Fruit fly (Drosophila melanogaster) whole organism, embryonic: ENCODE data around the gene CG33107.
A peak's percentile ranks its signal among the peaks of the same experiment; 100 is the strongest.

ENCODE experiments used
- CG10462 ChIP-seq: fragments of 200-800 bp; sonication (Bioruptor generic); optimal IDR thresholded peaks from 2 replicates; lab custom pipeline; 2016; ENCODE audit warnings: missing biosample characterization, missing genetic modification characterization
- CG10979 ChIP-seq: fragments of 200-800 bp; sonication (Bioruptor generic); optimal IDR thresholded peaks from 2 replicates; lab custom pipeline; 2018; ENCODE audit warnings: missing biosample characterization, mild to moderate bottlenecking, missing genetic modification characterization, moderate library complexity
- CG13894 ChIP-seq: fragments of 200-800 bp; sonication (Bioruptor generic); optimal IDR thresholded peaks from 3 replicates; lab custom pipeline; 2018; ENCODE audit warnings: missing biosample characterization, mild to moderate bottlenecking, missing genetic modification characterization, moderate library complexity
- CG14710 ChIP-seq: fragments of 200-800 bp; sonication (Bioruptor generic); optimal IDR thresholded peaks from 3 replicates; lab custom pipeline; 2019; ENCODE audit warnings: missing biosample characterization, mild to moderate bottlenecking, missing genetic modification characterization, moderate library complexity
- CG1602 ChIP-seq: fragments of 200-800 bp; sonication (Bioruptor generic); optimal IDR thresholded peaks from 3 replicates; lab custom pipeline; 2016; ENCODE audit warnings: missing biosample characterization, missing genetic modification characterization
- CG17568 ChIP-seq: fragments of 200-800 bp; sonication (Bioruptor generic); optimal IDR thresholded peaks from 2 replicates; lab custom pipeline; 2018; ENCODE audit warnings: missing biosample characterization, mild to moderate bottlenecking, missing genetic modification characterization, moderate library complexity
- CG18011 ChIP-seq: fragments of 200-800 bp; sonication (Bioruptor generic); optimal IDR thresholded peaks from 2 replicates; lab custom pipeline; 2017; ENCODE audit warnings: missing biosample characterization, missing genetic modification characterization, mild to moderate bottlenecking, moderate library complexity, missing genotype
- CG2712 ChIP-seq: fragments of 200-800 bp; optimal IDR thresholded peaks from 3 replicates; lab custom pipeline; 2019; ENCODE audit warnings: missing biosample characterization, mild to moderate bottlenecking, missing genetic modification characterization, moderate library complexity
- CG3163 ChIP-seq: fragments of 200-800 bp; sonication (Bioruptor generic); optimal IDR thresholded peaks from 3 replicates; lab custom pipeline; 2016; ENCODE audit warnings: missing biosample characterization, missing genetic modification characterization
- CG42726 ChIP-seq: fragments of 200-800 bp; sonication (Bioruptor generic); IDR thresholded peaks from 2 replicates; pipeline ENCODE4 v1.3.6; 2022; ENCODE audit warnings: missing biosample characterization, missing genetic modification characterization; ENCODE audit not compliant: partially characterized antibody
- CG7963 ChIP-seq: fragments of 200-800 bp; sonication (Bioruptor generic); IDR thresholded peaks from 3 replicates; pipeline ENCODE4 v1.3.6; 2022; ENCODE audit warnings: missing biosample characterization, missing genetic modification characterization; ENCODE audit not compliant: partially characterized antibody
- CG8089 ChIP-seq: fragments of 200-800 bp; sonication (Bioruptor generic); optimal IDR thresholded peaks from 3 replicates; lab custom pipeline; 2016; ENCODE audit warnings: missing biosample characterization, missing genetic modification characterization
- CG8388 ChIP-seq: fragments of 200-800 bp; sonication (Bioruptor generic); optimal IDR thresholded peaks from 2 replicates; lab custom pipeline; 2019; ENCODE audit warnings: missing biosample characterization, mild to moderate bottlenecking, missing genetic modification characterization, moderate library complexity
- CoRest ChIP-seq: fragments of 200-800 bp; sonication (Bioruptor generic); optimal IDR thresholded peaks from 3 replicates; lab custom pipeline; 2018; ENCODE audit warnings: missing biosample characterization, mild to moderate bottlenecking, missing genetic modification characterization, moderate library complexity
- Dad ChIP-seq: fragments of 200-800 bp; sonication (Bioruptor generic); optimal IDR thresholded peaks from 3 replicates; lab custom pipeline; 2016; ENCODE audit warnings: missing biosample characterization, missing genetic modification characterization
- Dek ChIP-seq: fragments of 200-800 bp; sonication (Bioruptor generic); optimal IDR thresholded peaks from 3 replicates; lab custom pipeline; 2019; ENCODE audit warnings: missing biosample characterization, mild to moderate bottlenecking, missing genetic modification characterization, moderate library complexity
- Dfd ChIP-seq, 2 experiments: fragments of >200 bp; optimal IDR thresholded peaks; 2 replicates each; lab custom pipeline; 2017; ENCODE audit warnings: missing biosample characterization in 2 of 2, missing genetic modification characterization in 2 of 2
- Dip3 ChIP-seq: fragments of 200-800 bp; sonication (Bioruptor generic); optimal IDR thresholded peaks from 3 replicates; lab custom pipeline; 2016; ENCODE audit warnings: missing biosample characterization, missing genetic modification characterization
- Dll ChIP-seq: fragments of 200-800 bp; sonication (Bioruptor generic); IDR thresholded peaks from 4 replicates; pipeline ENCODE4 v1.3.6; 2022; ENCODE audit warnings: missing biosample characterization, missing genetic modification characterization; ENCODE audit not compliant: partially characterized antibody
- Elba2 ChIP-seq: fragments of 200-800 bp; sonication (Bioruptor generic); optimal IDR thresholded peaks from 3 replicates; lab custom pipeline; 2016; ENCODE audit warnings: missing biosample characterization, missing genetic modification characterization
- Ets97D ChIP-seq: fragments of 200-800 bp; sonication (Bioruptor generic); optimal IDR thresholded peaks from 3 replicates; lab custom pipeline; 2016; ENCODE audit warnings: missing biosample characterization, missing genetic modification characterization
- Gsc ChIP-seq: fragments of 200-800 bp; sonication (Bioruptor generic); IDR thresholded peaks from 2 replicates; pipeline ENCODE4 v1.3.6; 2022; ENCODE audit warnings: missing biosample characterization, missing genetic modification characterization
- H2.0 ChIP-seq: fragments of 200-800 bp; sonication (Bioruptor generic); IDR thresholded peaks from 2 replicates; pipeline ENCODE4 v1.3.6; 2022; ENCODE audit warnings: missing biosample characterization, missing genetic modification characterization
- HLHmδ ChIP-seq: fragments of 200-800 bp; sonication (Bioruptor generic); optimal IDR thresholded peaks from 2 replicates; lab custom pipeline; 2018; ENCODE audit warnings: missing biosample characterization, mild to moderate bottlenecking, missing genetic modification characterization, moderate library complexity
- Hand ChIP-seq: fragments of 200-800 bp; sonication (Bioruptor generic); optimal IDR thresholded peaks from 2 replicates; lab custom pipeline; 2017; ENCODE audit warnings: mild to moderate bottlenecking, missing biosample characterization, missing genetic modification reagents, missing genetic modification characterization
- Hr3 ChIP-seq: fragments of 200-800 bp; sonication (Bioruptor generic); optimal IDR thresholded peaks from 3 replicates; lab custom pipeline; 2016; ENCODE audit warnings: missing biosample characterization, missing genetic modification characterization
- Hr39 ChIP-seq: fragments of >200 bp; optimal IDR thresholded peaks from 2 replicates; lab custom pipeline; 2017
- Hr51 ChIP-seq, 2 experiments: fragments of 200-800 bp; sonication (Bioruptor generic); optimal IDR thresholded peaks; 2 replicates in 1 of 2; 3 replicates in 1 of 2; lab custom pipeline; 2016 to 2018; ENCODE audit warnings: missing biosample characterization in 2 of 2, missing genetic modification characterization in 2 of 2, mild to moderate bottlenecking in 1 of 2, moderate library complexity in 1 of 2
- Hsf ChIP-seq: fragments of 200-800 bp; sonication (Bioruptor generic); optimal IDR thresholded peaks from 3 replicates; lab custom pipeline; 2016; ENCODE audit warnings: missing biosample characterization, missing genetic modification characterization
- Med ChIP-seq: fragments of 200-800 bp; sonication (Bioruptor generic); peaks from one replicate; lab custom pipeline; 2016; ENCODE audit warnings: missing biosample characterization, missing genetic modification characterization, mild to moderate bottlenecking, inconsistent platforms, moderate library complexity
- Myb ChIP-seq: fragments of 200-800 bp; sonication (Bioruptor generic); optimal IDR thresholded peaks from 2 replicates; lab custom pipeline; 2016; ENCODE audit warnings: missing biosample characterization, missing genetic modification characterization
- NfI ChIP-seq: fragments of 200-800 bp; sonication (Bioruptor generic); optimal IDR thresholded peaks from 3 replicates; lab custom pipeline; 2018; ENCODE audit warnings: missing biosample characterization, mild to moderate bottlenecking, missing genetic modification characterization, moderate library complexity
- Ssrp ChIP-seq: fragments of 200-800 bp; sonication (Bioruptor generic); optimal IDR thresholded peaks from 2 replicates; lab custom pipeline; 2018; ENCODE audit warnings: missing biosample characterization, mild to moderate bottlenecking, missing genetic modification characterization, moderate library complexity
- Vsx1 ChIP-seq: fragments of 200-800 bp; sonication (Bioruptor generic); optimal IDR thresholded peaks from 2 replicates; lab custom pipeline; 2017; ENCODE audit warnings: missing biosample characterization, mild to moderate bottlenecking, missing genetic modification characterization, missing genetic modification reagents
- al ChIP-seq: fragments of 200-800 bp; sonication (Bioruptor generic); IDR thresholded peaks from 2 replicates; pipeline ENCODE4 v1.3.6; 2022; ENCODE audit warnings: missing biosample characterization, missing genetic modification characterization
- amos ChIP-seq: fragments of 200-800 bp; sonication (Bioruptor generic); IDR thresholded peaks from 2 replicates; pipeline ENCODE4 v1.3.6; 2022; ENCODE audit warnings: missing biosample characterization, missing genetic modification characterization; ENCODE audit not compliant: partially characterized antibody
- ap ChIP-seq: fragments of 200-800 bp; sonication (Bioruptor generic); IDR thresholded peaks from 2 replicates; pipeline ENCODE4 v1.3.6; 2022; ENCODE audit warnings: missing biosample characterization, missing genetic modification characterization
- bab2 ChIP-seq: fragments of 200-800 bp; sonication (Bioruptor generic); optimal IDR thresholded peaks from 2 replicates; lab custom pipeline; 2016; ENCODE audit warnings: missing biosample characterization, missing genetic modification characterization
- bcd ChIP-seq: fragments of 200-800 bp; sonication (Bioruptor generic); optimal IDR thresholded peaks from 2 replicates; lab custom pipeline; 2017; ENCODE audit warnings: missing biosample characterization, mild to moderate bottlenecking, missing genetic modification characterization
- dan ChIP-seq: fragments of 200-800 bp; sonication (Bioruptor generic); IDR thresholded peaks from 2 replicates; pipeline ENCODE4 v1.3.6; 2022; ENCODE audit warnings: missing biosample characterization, missing genetic modification characterization
- kay ChIP-seq: fragments of 200-800 bp; sonication (Bioruptor generic); optimal IDR thresholded peaks from 2 replicates; lab custom pipeline; 2016; ENCODE audit warnings: missing biosample characterization, missing genetic modification characterization
- mam ChIP-seq: fragments of 200-800 bp; sonication (Bioruptor generic); optimal IDR thresholded peaks from 3 replicates; lab custom pipeline; 2016; ENCODE audit warnings: missing biosample characterization, missing genetic modification characterization
- nom ChIP-seq: fragments of 200-800 bp; sonication (Bioruptor generic); optimal IDR thresholded peaks from 2 replicates; lab custom pipeline; 2017; ENCODE audit warnings: missing biosample characterization, missing genetic modification characterization, mild to moderate bottlenecking, moderate library complexity, missing genetic modification reagents
- oc ChIP-seq: fragments of 200-800 bp; sonication (Bioruptor generic); optimal IDR thresholded peaks from 2 replicates; lab custom pipeline; 2018; ENCODE audit warnings: missing biosample characterization, mild to moderate bottlenecking, missing genetic modification characterization, moderate library complexity
- pzg ChIP-seq: fragments of 200-800 bp; sonication (Bioruptor generic); optimal IDR thresholded peaks from 3 replicates; lab custom pipeline; 2018; ENCODE audit warnings: missing biosample characterization, mild to moderate bottlenecking, missing genetic modification characterization, moderate library complexity
- row ChIP-seq: fragments of 200-800 bp; sonication (Bioruptor generic); IDR thresholded peaks from 3 replicates; pipeline ENCODE4 v1.3.6; 2022; ENCODE audit warnings: missing biosample characterization, missing genetic modification characterization
- salm ChIP-seq: fragments of 200-800 bp; sonication (Bioruptor generic); optimal IDR thresholded peaks from 2 replicates; lab custom pipeline; 2018; ENCODE audit warnings: missing biosample characterization, mild to moderate bottlenecking, missing genetic modification characterization
- vfl ChIP-seq: fragments of 200-800 bp; sonication (Bioruptor generic); optimal IDR thresholded peaks from 2 replicates; lab custom pipeline; 2016; ENCODE audit warnings: missing biosample characterization, missing genetic modification characterization
- zen ChIP-seq: fragments of 200-800 bp; sonication (Bioruptor generic); optimal IDR thresholded peaks from 3 replicates; lab custom pipeline; 2018; ENCODE audit warnings: missing biosample characterization, mild to moderate bottlenecking, missing genetic modification characterization, moderate library complexity
- zf30C ChIP-seq: fragments of 200-800 bp; sonication (Bioruptor generic); optimal IDR thresholded peaks from 3 replicates; lab custom pipeline; 2018; ENCODE audit warnings: missing biosample characterization, mild to moderate bottlenecking, missing genetic modification characterization
- zfh1 ChIP-seq: fragments of 200-800 bp; sonication (Bioruptor generic); IDR thresholded peaks from 3 replicates; pipeline ENCODE4 v1.3.6; 2022; ENCODE audit warnings: missing biosample characterization, missing genetic modification characterization

CG33107 gene

DNA sequence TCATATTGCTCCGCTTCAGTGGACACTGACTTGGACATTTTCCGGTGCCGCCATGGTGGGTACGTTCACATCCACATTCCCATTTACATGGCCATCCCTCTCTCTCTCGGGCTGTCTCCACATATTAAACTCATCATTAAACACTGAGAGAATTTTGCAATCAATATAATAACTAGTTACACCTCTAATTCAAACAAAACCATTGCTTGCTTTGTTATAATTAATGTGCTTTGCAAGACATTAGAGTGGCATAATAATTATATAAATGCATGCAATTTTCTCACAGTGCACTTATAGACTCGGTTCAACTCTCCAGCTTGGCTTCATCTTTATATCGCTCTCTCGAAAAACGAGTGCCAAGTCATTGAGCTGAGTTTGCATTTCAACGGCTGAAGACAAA, 40.2 kb upstream of the CG33107 start (continued):
- TF ChIP-seq Hr39 (lab: Kevin White, UChicago) (no peak), CG10979 (tag; lab: Kevin White, UChicago) (peak; percentile 66), oc (tag; lab: Kevin White, UChicago) (peak; percentile 30), Dll (no peak), CG2712 (peak; percentile 77), CG18011 (GFP tag; lab: Kevin White, UChicago) (no peak), Dek (tag; lab: Kevin White, UChicago) (no peak), ap (GFP tag; lab: Robert Waterston, UW) (peak; percentile 73), al (GFP tag; lab: Robert Waterston, UW) (no peak), CG3163 (GFP tag; lab: Kevin White, UChicago) (no peak), CG13894 (tag; lab: Kevin White, UChicago) (no peak), Elba2 (GFP tag; lab: Kevin White, UChicago) (no peak), salm (tag; lab: Kevin White, UChicago) (peak; percentile 26), Dip3 (GFP tag; lab: Kevin White, UChicago) (peak; percentile 3), CG17568 (GFP tag; lab: Kevin White, UChicago) (no peak), NfI (GFP tag; lab: Kevin White, UChicago) (peak; percentile 36), zf30C (GFP tag; lab: Kevin White, UChicago) (peak; percentile 7), CG42726 (no peak), CG8388 (GFP tag; lab: Kevin White, UChicago) (peak; percentile 68), row (GFP tag; lab: Robert Waterston, UW) (peak; percentile 80), Myb (GFP tag; lab: Kevin White, UChicago) (no peak), CG7963 (no peak), mam (GFP tag; lab: Kevin White, UChicago) (peak; percentile 56), amos (GFP tag; lab: Robert Waterston, UW) (no peak), Hsf (GFP tag; lab: Kevin White, UChicago) (peak; percentile 72), CG14710 (peak; percentile 26), Ets97D (GFP tag; lab: Kevin White, UChicago) (no peak), zfh1 (peak; percentile 79), Gsc (GFP tag; lab: Robert Waterston, UW) (no peak), bcd (GFP tag; lab: Kevin White, UChicago) (peak; percentile 59), pzg (GFP tag; lab: Kevin White, UChicago) (no peak), kay (GFP tag; lab: Kevin White, UChicago) (no peak), Vsx1 (no peak), Dad (GFP tag; lab: Kevin White, UChicago) (peak; percentile 10), CG8089 (peak; percentile 44), dan (GFP tag; lab: Robert Waterston, UW) (no peak), CG10462 (GFP tag; lab: Kevin White, UChicago) (no peak), nom (GFP tag; lab: Kevin White, UChicago) (peak; percentile 57), Hr51 (GFP tag; optimal IDR thresholded peaks at IDR 0.05; lab: Kevin White, UChicago) (no peak), Dfd (GFP tag; optimal IDR thresholded peaks at IDR 0.05; lab: Kevin White, UChicago) (no peak), bab2 (GFP tag; lab: Kevin White, UChicago) (peak; percentile 64), Hr3 (GFP tag; lab: Kevin White, UChicago) (peak; percentile 56), CG1602 (peak; percentile 30), Ssrp (tag; lab: Kevin White, UChicago) (peak; percentile 52), vfl (GFP tag; lab: Kevin White, UChicago) (no peak), H2.0 (GFP tag; lab: Robert Waterston, UW) (peak; percentile 48; the same call in 1 of the 2 replicates), Hand (GFP tag; lab: Kevin White, UChicago) (no peak), zen (tag; lab: Kevin White, UChicago) (peak; percentile 46), CoRest (peak; percentile 55), HLHmδ (no peak), Med (GFP tag; lab: Kevin White, UChicago) (peak; percentile 91)
